Worm (Caenorhabditis elegans): ENCODE measurements around the gene srd-45.
A peak's percentile ranks its signal among the peaks of the same experiment; 100 is the strongest.

srd-45 gene

ce11 chrX:12362951-12363486, 34.2 kb downstream of the srd-45 start (continued):
- TF ChIP-seq nhr-237 (tag; optimal IDR thresholded peaks at IDR 0.05): peak; percentile 90
- peak; percentile 96 for TF ChIP-seq tra-1 (GFP tag; IDR thresholded peaks at IDR 0.05)
- TF ChIP-seq nhr-41 (GFP tag; IDR thresholded peaks at IDR 0.05): peak; percentile 72; the same call in 1 of the 2 replicates
- peak; percentile 99 for TF ChIP-seq jun-1 (tag; optimal IDR thresholded peaks at IDR 0.05)
- TF ChIP-seq lin-15B (tag; optimal IDR thresholded peaks at IDR 0.05): peak; percentile 13
- TF ChIP-seq spr-3 (GFP tag; optimal IDR thresholded peaks at IDR 0.05): peak; percentile 91
- peak; percentile 99 for TF ChIP-seq nhr-102 (tag; optimal IDR thresholded peaks at IDR 0.05)
- TF ChIP-seq T26A8.4 (GFP tag; IDR thresholded peaks at IDR 0.05): peak; percentile 99
- TF ChIP-seq aha-1 (tag): peak; percentile 99
- TF ChIP-seq nhr-28 (tag; optimal IDR thresholded peaks at IDR 0.05): peak; percentile 91
- TF ChIP-seq nhr-6 (tag; optimal IDR thresholded peaks at IDR 0.05): peak; percentile 97
- peak; percentile 65 to 100 for TF ChIP-seq unc-62 (GFP tag; optimal IDR thresholded peaks at IDR 0.05 in 1 of 2)
- TF ChIP-seq unc-62 (tag; optimal IDR thresholded peaks at IDR 0.05): peak; percentile 96
- TF ChIP-seq lin-29 (GFP tag; IDR thresholded peaks at IDR 0.05): peak; percentile 94
- TF ChIP-seq hmg-1.1 (GFP tag; IDR thresholded peaks at IDR 0.05): peak; percentile 99
- TF ChIP-seq R02D3.7 (tag; optimal IDR thresholded peaks at IDR 0.05): peak; percentile 32
- peak; percentile 100 for TF ChIP-seq fkh-10 (GFP tag; optimal IDR thresholded peaks at IDR 0.05)
- TF ChIP-seq nhr-111 (GFP tag; optimal IDR thresholded peaks at IDR 0.05): no peak
- TF ChIP-seq nhr-48 (tag; optimal IDR thresholded peaks at IDR 0.05): peak; percentile 97
- peak; percentile 99 for TF ChIP-seq rbr-2 (tag; optimal IDR thresholded peaks at IDR 0.05)
- TF ChIP-seq dmd-6 (GFP tag; IDR thresholded peaks at IDR 0.05): peak; percentile 97
- peak; percentile 96 for TF ChIP-seq spr-1 (tag; optimal IDR thresholded peaks at IDR 0.05)
- TF ChIP-seq attf-4 (tag; optimal IDR thresholded peaks at IDR 0.05): peak; percentile 50
- TF ChIP-seq dpl-1 (GFP tag; optimal IDR thresholded peaks at IDR 0.05): peak; percentile 66
- peak; percentile 83; the same call in 1 of the 2 replicates for TF ChIP-seq ZK337.2 (GFP tag; IDR thresholded peaks at IDR 0.05)
- TF ChIP-seq lim-7 (GFP tag; IDR thresholded peaks at IDR 0.05): no peak
- TF ChIP-seq nhr-11 (tag; optimal IDR thresholded peaks at IDR 0.05): peak; percentile 97
- peak; percentile 96 for TF ChIP-seq zip-2 (tag; optimal IDR thresholded peaks at IDR 0.05)
- peak; percentile 98 for TF ChIP-seq F37D6.2 (tag; optimal IDR thresholded peaks at IDR 0.05)
- TF ChIP-seq Y75B8A.6 (GFP tag; IDR thresholded peaks at IDR 0.05): no peak
- TF ChIP-seq unc-130 (GFP tag; optimal IDR thresholded peaks at IDR 0.05): no peak
- peak; percentile 89 for TF ChIP-seq mxl-3 (GFP tag; optimal IDR thresholded peaks at IDR 0.05)
- peak; percentile 89 for TF ChIP-seq ceh-32 (tag; optimal IDR thresholded peaks at IDR 0.05; ENCODE audit: poor library complexity)
- no peak for TF ChIP-seq ama-1 (optimal IDR thresholded peaks at IDR 0.05)
- TF ChIP-seq Y48G9A.11 (GFP tag; IDR thresholded peaks at IDR 0.05): no peak
- peak; percentile 56 for TF ChIP-seq ztf-11 (tag; optimal IDR thresholded peaks at IDR 0.05)
- peak; percentile 92 for TF ChIP-seq lin-39 (tag; optimal IDR thresholded peaks at IDR 0.05)
- TF ChIP-seq T20F7.1 (GFP tag; optimal IDR thresholded peaks at IDR 0.05): peak; percentile 94
- TF ChIP-seq mdt-29 (GFP tag; IDR thresholded peaks at IDR 0.05): peak; percentile 92
- TF ChIP-seq ceh-44 (GFP tag; IDR thresholded peaks at IDR 0.05): 0 out of 2 replicates have a peak, but pooled peaks have one; percentile 32
- peak; percentile 69 for TF ChIP-seq egl-27 (tag; optimal IDR thresholded peaks at IDR 0.05)
- TF ChIP-seq nhr-77 (tag; optimal IDR thresholded peaks at IDR 0.05): peak; percentile 100
- TF ChIP-seq ces-1 (GFP tag; optimal IDR thresholded peaks at IDR 0.05): peak; percentile 97
- peak; percentile 78 for TF ChIP-seq egl-43 (GFP tag; IDR thresholded peaks at IDR 0.05)
- peak; percentile 94 for TF ChIP-seq mes-2 (tag; optimal IDR thresholded peaks at IDR 0.05; ENCODE audit: poor library complexity, severe bottlenecking)
- peak; percentile 98 for TF ChIP-seq nhr-10 (tag; optimal IDR thresholded peaks at IDR 0.05)
- TF ChIP-seq madf-5 (GFP tag; IDR thresholded peaks at IDR 0.05): peak in 1 of 2 experiments; percentile 85; a peak in 1 of 4 replicates
- TF ChIP-seq arid-1 (GFP tag; conservative IDR thresholded peaks at IDR 0.05): peak; percentile 76
- no peak for TF ChIP-seq F44E2.7 (GFP tag; IDR thresholded peaks at IDR 0.05)
- TF ChIP-seq lin-13 (GFP tag; optimal IDR thresholded peaks at IDR 0.05): peak; percentile 96
- peak; percentile 98 for TF ChIP-seq ceh-28 (tag; optimal IDR thresholded peaks at IDR 0.05)
- TF ChIP-seq dmd-9 (GFP tag; IDR thresholded peaks at IDR 0.05): peak; percentile 64; the same call in 1 of the 2 replicates

Measured in whole organism, L4 larva.